Fruit fly (Drosophila melanogaster) Kc167 (cell line): ENCODE measurements around the gene PH4alphaNE2.

Experiments used
- h ChIP-seq: fragments of >200 bp; optimal IDR thresholded peaks from 3 replicates; lab custom pipeline; 2018; ENCODE audit warnings: missing external identifiers
- psq ChIP-seq: fragments of >200 bp; optimal IDR thresholded peaks from 2 replicates; lab custom pipeline; 2017; ENCODE audit warnings: missing external identifiers

dm6 chr3R:30500226-30500625 is 11.8 kb downstream of the PH4alphaNE2 start, which contains the start of gene PH4alphaNE1:
- TF ChIP-seq psq (lab: Kevin White, UChicago), result no peak
- TF ChIP-seq h (lab: Kevin White, UChicago), result no peak
